Worm (Caenorhabditis elegans) whole organism, L4/young adult: ENCODE measurements around the gene col-79.

Experiments used
- W03F9.2 ChIP-seq: fragments of 150-350 bp; optimal IDR thresholded peaks from 2 replicates; lab custom pipeline; 2014; ENCODE audit warnings: missing biosample characterization, missing genetic modification characterization
- dao-5 ChIP-seq: sonication (generic microtip); optimal IDR thresholded peaks from 2 replicates; lab custom pipeline; 2016; ENCODE audit warnings: missing genotype, missing genetic modification characterization, moderate library complexity, missing compliant biosample characterization
- him-1 ChIP-seq: sonication (generic microtip); optimal IDR thresholded peaks from 2 replicates; lab custom pipeline; 2016; ENCODE audit warnings: missing genotype, missing genetic modification reagents, missing genetic modification characterization, missing compliant biosample characterization

DNA sequence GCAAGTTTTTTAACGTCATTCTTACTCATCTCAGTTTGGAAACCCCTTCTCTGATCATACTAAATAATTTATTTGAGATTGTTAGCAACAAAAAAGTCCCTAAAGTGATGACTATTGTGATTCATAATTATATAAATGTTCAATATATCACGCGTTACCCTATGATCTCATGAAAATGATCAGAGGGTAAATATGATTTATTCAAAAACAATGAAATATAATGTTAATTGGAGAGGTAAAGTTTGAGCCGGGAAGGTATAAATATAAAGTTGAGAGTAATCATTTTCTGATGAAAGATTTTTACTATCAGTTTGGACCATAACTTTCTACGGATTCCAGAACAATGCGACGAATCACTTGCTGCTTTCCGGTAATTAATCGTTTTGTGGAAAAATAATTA lies 33.6 kb downstream of the col-79 start, which contains the start of gene C52A11.3:
- TF ChIP-seq W03F9.2 (no peak), him-1 (no peak), dao-5 (tag; lab: Kevin White, UChicago) (no peak)
